Fruit fly (Drosophila melanogaster): ENCODE results near the gene LSm-4.

LSm-4 gene

DNA sequence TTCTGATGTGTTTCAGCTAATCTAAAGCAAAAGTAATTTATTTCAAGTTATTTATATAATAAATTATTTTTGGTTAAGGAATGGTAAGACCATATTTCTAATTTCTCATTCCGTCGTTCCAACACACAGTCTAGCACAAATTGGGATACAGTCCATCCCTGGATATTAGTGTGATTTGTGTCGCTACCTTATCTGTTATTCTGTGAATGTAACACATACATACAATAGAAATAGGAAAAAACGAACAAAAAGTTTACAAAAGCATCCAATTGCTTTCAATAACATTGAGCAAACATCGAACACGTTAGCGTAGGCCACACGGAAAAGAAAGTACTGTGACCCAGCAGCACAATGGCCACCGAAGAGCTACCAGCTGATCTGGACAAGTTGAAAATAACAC is 38.5 kb downstream of the LSm-4 start, which contains the start of gene CG5056 (continued):
- TF ChIP-seq Sox102F (GFP tag; optimal IDR thresholded peaks at IDR 0.05) (no peak), CG31365 (tag; optimal IDR thresholded peaks at IDR 0.05) (no peak), eyg (GFP tag; optimal IDR thresholded peaks at IDR 0.05) (no peak), Hr39 (optimal IDR thresholded peaks at IDR 0.05) (no peak), CG9817 (tag; optimal IDR thresholded peaks at IDR 0.05) (no peak), phol (tag; optimal IDR thresholded peaks at IDR 0.05) (peak; percentile 40), H2.0 (GFP tag; IDR thresholded peaks at IDR 0.05) (no peak), Doc2 (GFP tag; IDR thresholded peaks at IDR 0.05) (no peak), CG7372 (GFP tag; IDR thresholded peaks at IDR 0.05) (no peak), slbo (GFP tag; IDR thresholded peaks at IDR 0.05) (peak; percentile 43; the same call in 1 of the 2 replicates), ro (GFP tag; IDR thresholded peaks at IDR 0.05) (no peak), CG42726 (GFP tag; IDR thresholded peaks at IDR 0.05; ENCODE audit: partially characterized antibody) (no peak), CG31441 (GFP tag; IDR thresholded peaks at IDR 0.05) (no peak), CG3995 (GFP tag; optimal IDR thresholded peaks at IDR 0.05) (peak; percentile 7), NFAT (GFP tag; IDR thresholded peaks at IDR 0.05) (no peak), CG14965 (GFP tag; optimal IDR thresholded peaks at IDR 0.05; ENCODE audit: borderline replicate concordance) (no peak), Bdp1 (GFP tag; optimal IDR thresholded peaks at IDR 0.05) (no peak), ssp (GFP tag; IDR thresholded peaks at IDR 0.05) (peak; percentile 39; the same call in 1 of the 2 replicates), Usf (GFP tag; optimal IDR thresholded peaks at IDR 0.05) (no peak), CG11696 (GFP tag; IDR thresholded peaks at IDR 0.05) (no peak), CG13296 (GFP tag; optimal IDR thresholded peaks at IDR 0.05) (no peak), CG4707 (GFP tag; optimal IDR thresholded peaks at IDR 0.05) (no peak), HLH54F (GFP tag; optimal IDR thresholded peaks at IDR 0.05) (no peak), Ssrp (tag; optimal IDR thresholded peaks at IDR 0.05) (no peak), esg (GFP tag; conservative IDR thresholded peaks at IDR 0.05) (no peak), slou (GFP tag; optimal IDR thresholded peaks at IDR 0.05) (peak; percentile 27), HLH3B (GFP tag; IDR thresholded peaks at IDR 0.05) (no peak), CG9797 (GFP tag; optimal IDR thresholded peaks at IDR 0.05) (peak; percentile 63), Hey (tag; optimal IDR thresholded peaks at IDR 0.05) (no peak), CG1792 (GFP tag; optimal IDR thresholded peaks at IDR 0.05) (no peak), Elba2 (GFP tag; optimal IDR thresholded peaks at IDR 0.05) (no peak), ranshi (GFP tag; IDR thresholded peaks at IDR 0.05) (no peak), CG10267 (tag; optimal IDR thresholded peaks at IDR 0.05) (peak; percentile 57), fd64A (GFP tag; optimal IDR thresholded peaks at IDR 0.05) (no peak), HHEX (GFP tag; optimal IDR thresholded peaks at IDR 0.05) (no peak), dysf (GFP tag; IDR thresholded peaks at IDR 0.05) (no peak), Aef1 (GFP tag; IDR thresholded peaks at IDR 0.05) (no peak), CG17361 (GFP tag; IDR thresholded peaks at IDR 0.05) (peak; percentile 54; the same call in 2 of the 3 replicates), CG3281 (GFP tag; optimal IDR thresholded peaks at IDR 0.05) (no peak), NC2β (GFP tag; optimal IDR thresholded peaks at IDR 0.05) (no peak), scrt (GFP tag; optimal IDR thresholded peaks at IDR 0.05) (no peak), CG30403 (GFP tag; optimal IDR thresholded peaks at IDR 0.05) (no peak), CG12769 (tag; optimal IDR thresholded peaks at IDR 0.05) (no peak), amos (GFP tag; IDR thresholded peaks at IDR 0.05; ENCODE audit: partially characterized antibody) (peak; percentile 10; the same call in 1 of the 2 replicates), stwl (tag; optimal IDR thresholded peaks at IDR 0.05) (peak; percentile 59), ab (GFP tag; optimal IDR thresholded peaks at IDR 0.05) (no peak), Xbp1 (GFP tag; optimal IDR thresholded peaks at IDR 0.05) (peak; percentile 28), Gsc (GFP tag; IDR thresholded peaks at IDR 0.05) (no peak), CG10462 (GFP tag; optimal IDR thresholded peaks at IDR 0.05) (no peak), Fer1 (GFP tag; optimal IDR thresholded peaks at IDR 0.05) (no peak), CG32532 (GFP tag; IDR thresholded peaks at IDR 0.05) (no peak), gsb (GFP tag; IDR thresholded peaks at IDR 0.05) (no peak), CG33557 (GFP tag; optimal IDR thresholded peaks at IDR 0.05) (no peak)

Measured in whole organism, embryonic.